Worm (Caenorhabditis elegans): ENCODE results near the gene C34F6.5.

ce11 chrX:11208788-11209187 lies at the start of gene C34F6.5:
- TF ChIP-seq pha-4 (tag; optimal IDR thresholded peaks at IDR 0.05) (no peak), F37B4.10 (GFP tag; IDR thresholded peaks at IDR 0.05) (no peak), F23B12.7 (tag; optimal IDR thresholded peaks at IDR 0.05; ENCODE audit: insufficient read depth) (no peak)

Data from whole organism, young adult.